Worm (Caenorhabditis elegans): ENCODE measurements around the gene Y57G11C.33.

DNA sequence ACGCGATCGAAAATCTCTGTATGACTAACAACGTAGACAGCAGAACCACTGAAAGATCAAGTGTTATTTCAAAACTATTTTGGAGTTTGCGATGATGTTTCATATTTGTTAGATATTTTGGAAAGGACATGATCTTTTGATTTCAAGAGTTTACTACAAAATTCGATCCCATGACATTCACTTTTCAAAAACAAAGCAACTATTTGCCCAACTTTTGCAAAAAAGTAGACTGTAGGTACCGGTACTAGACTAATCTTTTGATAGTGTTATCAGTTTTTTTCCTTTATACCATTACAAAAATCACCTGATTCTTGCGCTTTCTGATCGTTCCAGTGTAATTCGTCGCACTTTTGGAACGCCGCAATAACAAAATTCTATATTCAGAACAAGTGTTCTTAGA is 36.8 kb upstream of the Y57G11C.33 start:
- TF ChIP-seq ama-1 (optimal IDR thresholded peaks at IDR 0.05) (no peak), aly-1 (tag; optimal IDR thresholded peaks at IDR 0.05) (no peak), tra-4 (tag; optimal IDR thresholded peaks at IDR 0.05) (no peak), tbx-37 (GFP tag; conservative IDR thresholded peaks at IDR 0.05) (no peak), B0310.2 (tag; optimal IDR thresholded peaks at IDR 0.05) (no peak), flt-1 (GFP tag; IDR thresholded peaks at IDR 0.05) (no peak)

All from whole organism, early embryonic.